Fruit fly (Drosophila melanogaster) whole organism, prepupa: ENCODE data around the gene CG4198.

ENCODE experiments used
- Blimp-1 ChIP-seq: fragments of 200-800 bp; sonication (Bioruptor generic); optimal IDR thresholded peaks from 3 replicates; lab custom pipeline; 2017; ENCODE audit warnings: missing biosample characterization, missing genetic modification characterization, mild to moderate bottlenecking, moderate library complexity, missing genetic modification reagents
- CG10669 ChIP-seq: fragments of 200-800 bp; sonication (Bioruptor generic); optimal IDR thresholded peaks from 3 replicates; lab custom pipeline; 2018; ENCODE audit warnings: missing biosample characterization, mild to moderate bottlenecking, missing genetic modification characterization, moderate library complexity
- CG11294 ChIP-seq: fragments of 200-800 bp; sonication (Bioruptor generic); IDR thresholded peaks from 2 replicates; pipeline ENCODE4 v1.3.6; 2022; ENCODE audit warnings: missing biosample characterization, missing genetic modification characterization
- CG11762 ChIP-seq: fragments of 200-800 bp; sonication (Bioruptor generic); optimal IDR thresholded peaks from 3 replicates; lab custom pipeline; 2016; ENCODE audit warnings: missing biosample characterization, missing genetic modification characterization; ENCODE audit not compliant: insufficient read depth
- CG11902 ChIP-seq: fragments of 200-800 bp; sonication (Bioruptor generic); optimal IDR thresholded peaks from 3 replicates; lab custom pipeline; 2016; ENCODE audit warnings: missing biosample characterization, missing genetic modification characterization
- CG15336 ChIP-seq: fragments of 200-800 bp; sonication (Bioruptor generic); IDR thresholded peaks from 2 replicates; pipeline ENCODE4 v1.3.6; 2022; ENCODE audit warnings: missing biosample characterization, missing genetic modification characterization
- CG1621 ChIP-seq: fragments of 200-800 bp; sonication (Bioruptor generic); optimal IDR thresholded peaks from 3 replicates; lab custom pipeline; 2018; ENCODE audit warnings: missing biosample characterization, mild to moderate bottlenecking, missing genetic modification characterization
- CG3032 ChIP-seq: fragments of 200-800 bp; optimal IDR thresholded peaks from 2 replicates; lab custom pipeline; 2019; ENCODE audit warnings: missing biosample characterization, mild to moderate bottlenecking, missing genetic modification characterization, moderate library complexity
- CG31627 ChIP-seq: fragments of 200-800 bp; sonication (Bioruptor generic); optimal IDR thresholded peaks from 3 replicates; lab custom pipeline; 2016; ENCODE audit warnings: missing biosample characterization, missing genetic modification characterization
- CG32006 ChIP-seq: fragments of 200-800 bp; sonication (Bioruptor generic); optimal IDR thresholded peaks from 3 replicates; lab custom pipeline; 2017; ENCODE audit warnings: missing biosample characterization, mild to moderate bottlenecking, missing genetic modification characterization
- CG3919 ChIP-seq: fragments of 200-800 bp; sonication (Bioruptor generic); optimal IDR thresholded peaks from 3 replicates; lab custom pipeline; 2016; ENCODE audit warnings: missing biosample characterization, missing genetic modification characterization
- CG4318 ChIP-seq: fragments of 200-800 bp; sonication (Bioruptor generic); optimal IDR thresholded peaks from 3 replicates; lab custom pipeline; 2017; ENCODE audit warnings: missing biosample characterization, mild to moderate bottlenecking, missing genetic modification characterization
- CG6163 ChIP-seq: fragments of 200-800 bp; sonication (Bioruptor generic); IDR thresholded peaks from 3 replicates; pipeline ENCODE4 v1.3.6; 2022; ENCODE audit warnings: missing biosample characterization, missing genetic modification characterization
- CG6276 ChIP-seq: fragments of 200-800 bp; sonication (Bioruptor generic); optimal IDR thresholded peaks from 2 replicates; lab custom pipeline; 2017; ENCODE audit warnings: missing biosample characterization, mild to moderate bottlenecking, missing genetic modification characterization
- CG6792 ChIP-seq: fragments of 200-800 bp; sonication (Bioruptor generic); optimal IDR thresholded peaks from 3 replicates; lab custom pipeline; 2016; ENCODE audit warnings: missing biosample characterization, missing genetic modification characterization
- CG6808 ChIP-seq: fragments of 200-800 bp; sonication (Bioruptor generic); optimal IDR thresholded peaks from 3 replicates; lab custom pipeline; 2017; ENCODE audit warnings: missing biosample characterization, missing genetic modification characterization, mild to moderate bottlenecking, moderate library complexity, missing genetic modification reagents
- CG6854 ChIP-seq: fragments of 200-800 bp; sonication (Bioruptor generic); optimal IDR thresholded peaks from 2 replicates; lab custom pipeline; 2017; ENCODE audit warnings: missing biosample characterization, mild to moderate bottlenecking, missing genetic modification characterization
- CG7368 ChIP-seq: fragments of 200-800 bp; sonication (Bioruptor generic); optimal IDR thresholded peaks from 3 replicates; lab custom pipeline; 2016; ENCODE audit warnings: missing biosample characterization, missing genetic modification characterization
- CG8119 ChIP-seq: fragments of 200-800 bp; sonication (Bioruptor generic); IDR thresholded peaks from 3 replicates; pipeline ENCODE4 v1.3.6; 2022; ENCODE audit warnings: missing biosample characterization, missing genetic modification characterization
- CG8319 ChIP-seq: fragments of 200-800 bp; sonication (Bioruptor generic); optimal IDR thresholded peaks from 3 replicates; lab custom pipeline; 2016; ENCODE audit warnings: missing biosample characterization, missing genetic modification characterization
- CG8632 ChIP-seq: fragments of 200-800 bp; sonication (Bioruptor generic); optimal IDR thresholded peaks from 3 replicates; lab custom pipeline; 2016; ENCODE audit warnings: missing biosample characterization, missing genetic modification characterization
- CG9139 ChIP-seq: fragments of 200-800 bp; sonication (Bioruptor generic); optimal IDR thresholded peaks from 3 replicates; lab custom pipeline; 2017; ENCODE audit warnings: missing biosample characterization, mild to moderate bottlenecking, missing genetic modification characterization
- Eip78C ChIP-seq: fragments of 200-800 bp; sonication (Bioruptor generic); peaks from one replicate; lab custom pipeline; 2016; ENCODE audit warnings: missing biosample characterization, missing genetic modification characterization
- Eip93F ChIP-seq: fragments of 200-800 bp; sonication (Bioruptor generic); optimal IDR thresholded peaks from 2 replicates; lab custom pipeline; 2016; ENCODE audit warnings: missing biosample characterization, mild to moderate bottlenecking, missing genetic modification characterization
- Ets21C ChIP-seq: fragments of 200-800 bp; sonication (Bioruptor generic); optimal IDR thresholded peaks from 3 replicates; lab custom pipeline; 2016; ENCODE audit warnings: missing biosample characterization, missing genetic modification characterization
- Ets96B ChIP-seq: fragments of 200-800 bp; optimal IDR thresholded peaks from 2 replicates; lab custom pipeline; 2019; ENCODE audit warnings: missing biosample characterization, mild to moderate bottlenecking, missing genetic modification characterization, moderate library complexity
- Gug ChIP-seq: fragments of 200-800 bp; sonication (Bioruptor generic); IDR thresholded peaks from 2 replicates; pipeline ENCODE4 v1.3.6; 2022; ENCODE audit warnings: missing biosample characterization, missing genetic modification characterization
- Hr4 ChIP-seq: fragments of 200-800 bp; sonication (Bioruptor generic); optimal IDR thresholded peaks from 3 replicates; lab custom pipeline; 2016; ENCODE audit warnings: missing biosample characterization, missing genetic modification characterization
- Lpt ChIP-seq: fragments of 200-800 bp; sonication (Bioruptor generic); optimal IDR thresholded peaks from 3 replicates; lab custom pipeline; 2016; ENCODE audit warnings: missing biosample characterization, missing genetic modification characterization
- Met ChIP-seq: fragments of 200-800 bp; sonication (Bioruptor generic); optimal IDR thresholded peaks from 3 replicates; lab custom pipeline; 2016; ENCODE audit warnings: missing biosample characterization, missing genetic modification characterization
- OdsH ChIP-seq: fragments of 200-800 bp; sonication (Bioruptor generic); optimal IDR thresholded peaks from 3 replicates; lab custom pipeline; 2016; ENCODE audit warnings: missing biosample characterization, missing genetic modification characterization
- Smox ChIP-seq: fragments of 200-800 bp; sonication (Bioruptor generic); optimal IDR thresholded peaks from 3 replicates; lab custom pipeline; 2016; ENCODE audit warnings: missing biosample characterization, missing genetic modification characterization
- Sox14 ChIP-seq: fragments of 200-800 bp; sonication (Bioruptor generic); optimal IDR thresholded peaks from 3 replicates; lab custom pipeline; 2016; ENCODE audit warnings: missing biosample characterization, missing genetic modification characterization
- achi ChIP-seq: fragments of 200-800 bp; sonication (Bioruptor generic); optimal IDR thresholded peaks from 3 replicates; lab custom pipeline; 2016; ENCODE audit warnings: missing biosample characterization, missing genetic modification characterization
- acj6 ChIP-seq: fragments of 200-800 bp; sonication (Bioruptor generic); optimal IDR thresholded peaks from 3 replicates; lab custom pipeline; 2016; ENCODE audit warnings: missing biosample characterization, missing genetic modification characterization
- cyc ChIP-seq: fragments of 200-800 bp; sonication (Bioruptor generic); optimal IDR thresholded peaks from 3 replicates; lab custom pipeline; 2016; ENCODE audit warnings: missing biosample characterization, missing genetic modification characterization
- dsx ChIP-seq: fragments of 200-800 bp; optimal IDR thresholded peaks from 3 replicates; lab custom pipeline; 2019; ENCODE audit warnings: missing biosample characterization, mild to moderate bottlenecking, missing genetic modification characterization, moderate library complexity; ENCODE audit not compliant: poor library complexity, severe bottlenecking
- eg ChIP-seq: fragments of 200-800 bp; sonication (Bioruptor generic); IDR thresholded peaks from 3 replicates; pipeline ENCODE4 v1.3.6; 2022; ENCODE audit warnings: missing biosample characterization, missing genetic modification characterization
- esn ChIP-seq: fragments of 200-800 bp; sonication (Bioruptor generic); optimal IDR thresholded peaks from 2 replicates; lab custom pipeline; 2016; ENCODE audit warnings: missing biosample characterization, mild to moderate bottlenecking, missing genetic modification characterization, moderate library complexity
- fd59A ChIP-seq: fragments of 200-800 bp; sonication (Bioruptor generic); optimal IDR thresholded peaks from 2 replicates; lab custom pipeline; 2017; ENCODE audit warnings: missing biosample characterization, mild to moderate bottlenecking, missing genetic modification characterization, missing genetic modification reagents
- fd85E ChIP-seq: fragments of 200-800 bp; sonication (Bioruptor generic); optimal IDR thresholded peaks from 3 replicates; lab custom pipeline; 2016; ENCODE audit warnings: missing biosample characterization, missing genetic modification characterization
- fkh ChIP-seq: fragments of 200-800 bp; sonication (Bioruptor generic); optimal IDR thresholded peaks from 3 replicates; lab custom pipeline; 2017; ENCODE audit warnings: missing biosample characterization, mild to moderate bottlenecking, missing genetic modification characterization, moderate library complexity
- lz ChIP-seq: fragments of 200-800 bp; sonication (Bioruptor generic); optimal IDR thresholded peaks from 3 replicates; lab custom pipeline; 2016; ENCODE audit warnings: missing biosample characterization, missing genetic modification characterization
- net ChIP-seq: fragments of 200-800 bp; sonication (Bioruptor generic); optimal IDR thresholded peaks from 3 replicates; lab custom pipeline; 2016; ENCODE audit warnings: missing biosample characterization, missing genetic modification characterization
- spab ChIP-seq: fragments of 200-800 bp; sonication (Bioruptor generic); optimal IDR thresholded peaks from 2 replicates; lab custom pipeline; 2017; ENCODE audit warnings: missing biosample characterization, mild to moderate bottlenecking, missing genetic modification characterization, missing genetic modification reagents
- ss ChIP-seq, 2 experiments: fragments of 200-800 bp; sonication (Bioruptor generic); optimal IDR thresholded peaks; 2 replicates in 1 of 2; 3 replicates in 1 of 2; lab custom pipeline; 2017 to 2018; ENCODE audit warnings: mild to moderate bottlenecking in 2 of 2, missing biosample characterization in 2 of 2, missing genetic modification characterization in 2 of 2, moderate library complexity in 1 of 2
- topi ChIP-seq: fragments of 200-800 bp; sonication (Bioruptor generic); optimal IDR thresholded peaks from 3 replicates; lab custom pipeline; 2016; ENCODE audit warnings: missing biosample characterization, missing genetic modification characterization

CG4198 gene

dm6 chrX:5317170-5317569 lies 4.1 kb downstream of the CG4198 start, which contains the start of the genes CG15930 and Sas10:
Gene CG15930 (minus strand): TSS chrX:5317295.
Gene Sas10 (plus strand): TSS chrX:5317409.
- TF ChIP-seq OdsH (GFP tag; lab: Kevin White, UChicago) (no peak), fd85E (GFP tag; lab: Kevin White, UChicago) (no peak), CG1621 (tag; lab: Kevin White, UChicago) (peak; percentile 10), CG32006 (no peak), CG9139 (GFP tag; lab: Kevin White, UChicago) (no peak), fd59A (GFP tag; lab: Kevin White, UChicago) (no peak), fkh (GFP tag; lab: Kevin White, UChicago) (no peak), eg (GFP tag; lab: Robert Waterston, UW) (no peak), ss (GFP tag; optimal IDR thresholded peaks at IDR 0.05; lab: Kevin White, UChicago) (no peak), CG15336 (no peak), Eip93F (GFP tag; lab: Kevin White, UChicago) (no peak), CG3032 (tag; lab: Kevin White, UChicago) (peak; percentile 48), Eip78C (GFP tag; lab: Kevin White, UChicago) (peak; percentile 34), CG10669 (GFP tag; lab: Kevin White, UChicago) (no peak), CG8632 (GFP tag; lab: Kevin White, UChicago) (no peak), CG6808 (GFP tag; lab: Kevin White, UChicago) (no peak), CG11902 (GFP tag; lab: Kevin White, UChicago) (no peak)

- TF ChIP-seq CG11902 (GFP tag; lab: Kevin White, UChicago) (peak; percentile 73), Ets96B (tag; lab: Kevin White, UChicago) (no peak), OdsH (GFP tag; lab: Kevin White, UChicago) (peak; percentile 77), cyc (GFP tag; lab: Kevin White, UChicago) (peak; percentile 78), CG8632 (GFP tag; lab: Kevin White, UChicago) (peak; percentile 70), fd85E (GFP tag; lab: Kevin White, UChicago) (no peak), esn (GFP tag; lab: Kevin White, UChicago) (peak; percentile 73), Gug (peak; percentile 70), acj6 (GFP tag; lab: Kevin White, UChicago) (peak; percentile 76), ss (GFP tag; optimal IDR thresholded peaks at IDR 0.05; lab: Kevin White, UChicago) (peak in 1 of 2 experiments; percentile 59), CG11762 (GFP tag; lab: Kevin White, UChicago) (peak; percentile 37), fkh (GFP tag; lab: Kevin White, UChicago) (no peak), dsx (GFP tag; lab: Kevin White, UChicago) (no peak), CG6792 (peak; percentile 61), CG6276 (GFP tag; lab: Kevin White, UChicago) (no peak), net (GFP tag; lab: Kevin White, UChicago) (peak; percentile 79), CG3032 (tag; lab: Kevin White, UChicago) (peak; percentile 62), CG8319 (GFP tag; lab: Kevin White, UChicago) (peak; percentile 41), CG6854 (GFP tag; lab: Kevin White, UChicago) (peak; percentile 64), Met (GFP tag; lab: Kevin White, UChicago) (no peak), topi (GFP tag; lab: Kevin White, UChicago) (peak; percentile 16), Lpt (GFP tag; lab: Kevin White, UChicago) (peak; percentile 72), Sox14 (peak; percentile 76), CG3919 (GFP tag; lab: Kevin White, UChicago) (peak; percentile 60), CG4318 (GFP tag; lab: Kevin White, UChicago) (no peak), CG31627 (GFP tag; lab: Kevin White, UChicago) (peak; percentile 83), achi (GFP tag; lab: Kevin White, UChicago) (no peak), Eip93F (GFP tag; lab: Kevin White, UChicago) (no peak), CG11294 (GFP tag; lab: Robert Waterston, UW) (peak; percentile 31; the same call in 1 of the 2 replicates), spab (GFP tag; lab: Kevin White, UChicago) (no peak), CG7368 (GFP tag; lab: Kevin White, UChicago) (peak; percentile 23), eg (GFP tag; lab: Robert Waterston, UW) (peak; percentile 79), CG6163 (no peak; the same call in 1 of the 3 replicates), CG8119 (peak; percentile 73; the same call in 2 of the 3 replicates), CG15336 (peak; percentile 61; the same call in 1 of the 2 replicates), Ets21C (GFP tag; lab: Kevin White, UChicago) (peak; percentile 74), Eip78C (GFP tag; lab: Kevin White, UChicago) (peak; percentile 85), Blimp-1 (GFP tag; lab: Kevin White, UChicago) (peak; percentile 15), CG32006 (peak; percentile 75), CG9139 (GFP tag; lab: Kevin White, UChicago) (no peak), lz (GFP tag; lab: Kevin White, UChicago) (peak; percentile 80), Hr4 (GFP tag; lab: Kevin White, UChicago) (no peak), Smox (GFP tag; lab: Kevin White, UChicago) (no peak)
Observed at dm6 chrX:5322459-5322883, 9.4 kb downstream of the CG4198 start, which contains the start of gene Rnp4F. Gene Rnp4F (minus strand): TSS chrX:5322696.
